Worm (Caenorhabditis elegans): ENCODE data around the gene arl-1.
A peak's percentile ranks its signal among the peaks of the same experiment; 100 is the strongest.

ce11 chrII:8603567-8604359 is 22.0 kb downstream of the arl-1 start, which contains the start of gene suf-1:
- no peak for TF ChIP-seq nhr-179 (tag; optimal IDR thresholded peaks at IDR 0.05)
- TF ChIP-seq dpl-1 (GFP tag; optimal IDR thresholded peaks at IDR 0.05): no peak
- TF ChIP-seq ama-1 (optimal IDR thresholded peaks at IDR 0.05): no peak
- peak in 1 of 2 experiments; percentile 51 for TF ChIP-seq ama-1 (GFP tag; optimal IDR thresholded peaks at IDR 0.05)

All from whole organism, young adult.